Fruit fly (Drosophila melanogaster): ENCODE data around the gene INPP5E.

DNA sequence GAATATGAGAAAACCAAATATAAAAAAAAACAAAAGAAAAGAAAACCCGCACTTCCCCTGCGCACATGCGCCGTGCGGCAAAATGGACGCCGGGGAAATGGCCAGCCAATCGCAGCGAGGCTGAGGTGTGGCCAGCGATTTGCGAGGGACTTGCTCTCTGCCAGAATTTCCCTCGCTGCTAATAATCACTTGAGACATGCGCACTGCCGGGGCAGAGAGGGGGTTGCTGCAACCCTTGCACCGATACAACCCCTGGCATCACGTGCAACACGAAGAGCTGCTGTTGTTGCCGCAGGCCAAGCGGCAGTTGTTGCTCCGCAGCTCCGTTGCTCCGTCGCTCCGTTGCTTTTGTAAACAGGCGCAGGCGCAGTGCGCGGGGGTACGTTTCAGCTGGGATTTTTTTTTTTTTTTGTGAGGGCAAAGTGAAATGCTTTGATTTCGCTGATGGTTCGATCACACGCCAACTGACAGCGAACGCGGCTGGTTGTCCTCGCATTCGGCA, 51.4 kb downstream of the INPP5E start, which contains the start of gene Lmx1a:
- no peak for TF ChIP-seq ro (GFP tag; IDR thresholded peaks at IDR 0.05)
- TF ChIP-seq CG10565 (GFP tag; optimal IDR thresholded peaks at IDR 0.05): no peak
- TF ChIP-seq Aef1 (GFP tag; IDR thresholded peaks at IDR 0.05): no peak
- TF ChIP-seq seq (GFP tag; IDR thresholded peaks at IDR 0.05): peak; percentile 88
- no peak for TF ChIP-seq Oli (tag; optimal IDR thresholded peaks at IDR 0.05)
- no peak for TF ChIP-seq CG14710 (tag; optimal IDR thresholded peaks at IDR 0.05)
- TF ChIP-seq Ravus (GFP tag; IDR thresholded peaks at IDR 0.05): no peak
- TF ChIP-seq croc (GFP tag; conservative IDR thresholded peaks at IDR 0.05): no peak
- TF ChIP-seq CG14860 (GFP tag; IDR thresholded peaks at IDR 0.05; ENCODE audit: partially characterized antibody): no peak
- TF ChIP-seq bcd (GFP tag; optimal IDR thresholded peaks at IDR 0.05): no peak
- no peak for TF ChIP-seq mam (GFP tag; optimal IDR thresholded peaks at IDR 0.05)

All from whole organism, embryonic.